Worm (Caenorhabditis elegans): ENCODE data around the gene dct-11.
A peak's percentile ranks its signal among the peaks of the same experiment; 100 is the strongest.

The dct-11 gene

DNA sequence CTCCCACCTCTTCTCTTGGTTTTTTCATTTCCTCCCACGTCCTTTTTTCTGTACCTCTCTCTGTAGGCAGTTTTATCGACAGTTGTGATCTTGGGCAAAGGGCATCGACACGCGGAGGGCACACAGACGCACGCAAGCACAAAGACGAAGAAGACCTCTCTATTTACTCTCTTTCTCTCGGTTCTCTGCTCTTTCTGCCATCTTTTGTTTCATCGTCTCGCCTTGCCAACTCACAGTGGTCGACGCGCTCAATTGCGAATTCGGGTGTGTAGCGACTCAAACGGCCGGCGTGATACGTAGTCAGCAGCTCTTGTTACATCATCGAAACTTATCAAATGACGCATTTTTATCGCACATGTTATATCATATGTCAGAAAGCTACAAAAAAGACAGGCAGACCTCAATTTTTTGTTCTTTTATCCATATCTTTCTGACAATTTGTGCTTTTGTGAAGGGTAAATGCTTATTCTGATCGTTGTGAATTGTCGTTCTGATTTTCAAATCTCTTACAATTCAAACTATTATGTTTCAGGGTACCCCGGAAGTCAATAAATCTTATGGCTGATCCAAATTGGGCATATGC lies 1.6 kb upstream of the dct-11 start, which contains the start of gene puf-9 (continued):
- TF ChIP-seq F37D6.2 (tag; optimal IDR thresholded peaks at IDR 0.05) (peak; percentile 96), gei-8 (GFP tag; optimal IDR thresholded peaks at IDR 0.05) (peak; percentile 94), zip-2 (tag; optimal IDR thresholded peaks at IDR 0.05) (peak; percentile 80), lim-7 (GFP tag; IDR thresholded peaks at IDR 0.05) (peak; percentile 53; the same call in 1 of the 2 replicates), nhr-6 (tag; optimal IDR thresholded peaks at IDR 0.05) (peak; percentile 100), ama-1 (optimal IDR thresholded peaks at IDR 0.05) (peak; percentile 87), ceh-82 (tag; optimal IDR thresholded peaks at IDR 0.05) (no peak), cey-2 (tag; optimal IDR thresholded peaks at IDR 0.05; ENCODE audit: borderline replicate concordance, insufficient read depth) (peak; percentile 90), nhr-11 (tag; optimal IDR thresholded peaks at IDR 0.05) (peak; percentile 100), F44E2.7 (GFP tag; IDR thresholded peaks at IDR 0.05) (no peak), rbr-2 (tag; optimal IDR thresholded peaks at IDR 0.05) (peak; percentile 98), spr-3 (GFP tag; optimal IDR thresholded peaks at IDR 0.05) (peak; percentile 86), nhr-48 (tag; optimal IDR thresholded peaks at IDR 0.05) (peak; percentile 96), spr-1 (tag; optimal IDR thresholded peaks at IDR 0.05) (peak; percentile 92), php-3 (GFP tag; IDR thresholded peaks at IDR 0.05) (peak; percentile 94), lin-15B (tag; optimal IDR thresholded peaks at IDR 0.05) (peak; percentile 88), egl-27 (tag; optimal IDR thresholded peaks at IDR 0.05) (no peak), F26F4.8 (GFP tag; conservative IDR thresholded peaks at IDR 0.05) (no peak), Y48G9A.11 (GFP tag; IDR thresholded peaks at IDR 0.05) (no peak), nhr-41 (GFP tag; IDR thresholded peaks at IDR 0.05) (peak; percentile 96), daf-12 (tag; optimal IDR thresholded peaks at IDR 0.05) (no peak), tag-97 (GFP tag; IDR thresholded peaks at IDR 0.05) (no peak), nhr-76 (tag; optimal IDR thresholded peaks at IDR 0.05) (peak; percentile 78), F49E8.2 (tag; optimal IDR thresholded peaks at IDR 0.05; ENCODE audit: borderline replicate concordance) (no peak), ceh-32 (tag; optimal IDR thresholded peaks at IDR 0.05; ENCODE audit: poor library complexity) (peak; percentile 80), ceh-62 (tag; optimal IDR thresholded peaks at IDR 0.05) (no peak), egl-43 (GFP tag; IDR thresholded peaks at IDR 0.05) (peak; percentile 89), saeg-2 (GFP tag; IDR thresholded peaks at IDR 0.05) (peak; percentile 98), dmd-9 (GFP tag; IDR thresholded peaks at IDR 0.05) (peak; percentile 93), aly-2 (tag; optimal IDR thresholded peaks at IDR 0.05) (no peak), Y105C5A.15 (GFP tag; IDR thresholded peaks at IDR 0.05) (no peak), lin-39 (tag; optimal IDR thresholded peaks at IDR 0.05) (no peak), dmd-8 (GFP tag; IDR thresholded peaks at IDR 0.05) (0 out of 2 replicates have a peak, but pooled peaks have one; percentile 45), vab-7 (GFP tag; IDR thresholded peaks at IDR 0.05) (peak; percentile 78), daf-19 (GFP tag; conservative IDR thresholded peaks at IDR 0.05) (no peak), Y75B8A.6 (GFP tag; IDR thresholded peaks at IDR 0.05) (peak; percentile 92), ctbp-1 (GFP tag; IDR thresholded peaks at IDR 0.05) (peak; percentile 98), madf-5 (GFP tag; IDR thresholded peaks at IDR 0.05) (peak in 1 of 2 experiments; percentile 74; a peak in 2 of 4 replicates), mes-2 (tag; optimal IDR thresholded peaks at IDR 0.05; ENCODE audit: poor library complexity, severe bottlenecking) (peak; percentile 96), unc-39 (tag; optimal IDR thresholded peaks at IDR 0.05) (peak; percentile 67), lir-3 (tag; optimal IDR thresholded peaks at IDR 0.05) (no peak), nhr-102 (tag; optimal IDR thresholded peaks at IDR 0.05) (peak; percentile 97), nhr-42 (GFP tag; IDR thresholded peaks at IDR 0.05) (peak; percentile 96), lin-38 (GFP tag; IDR thresholded peaks at IDR 0.05) (peak; percentile 99), zag-1 (tag; optimal IDR thresholded peaks at IDR 0.05) (peak; percentile 78), lin-1 (GFP tag; IDR thresholded peaks at IDR 0.05) (peak; percentile 98), mxl-2 (GFP tag; conservative IDR thresholded peaks at IDR 0.05) (peak; percentile 84), pha-4 (GFP tag; IDR thresholded peaks at IDR 0.05) (peak; percentile 97), pha-4 (tag; optimal IDR thresholded peaks at IDR 0.05) (peak; percentile 72), snpc-1.2 (GFP tag; IDR thresholded peaks at IDR 0.05) (0 out of 2 replicates have a peak, but pooled peaks have one; percentile 39), nhr-10 (tag; optimal IDR thresholded peaks at IDR 0.05) (peak; percentile 92)

Data from whole organism, L4 larva.